Worm (Caenorhabditis elegans) whole organism, mixed stage, embryonic: ENCODE results near the gene T21D12.11.

ENCODE experiments used
- nhr-76 ChIP-seq: sonication (generic microtip); optimal IDR thresholded peaks from 2 replicates; lab custom pipeline; 2017; ENCODE audit warnings: missing biosample characterization, missing genetic modification characterization
- snpc-4 ChIP-seq: fragments of 150-350 bp; optimal IDR thresholded peaks from 2 replicates; lab custom pipeline; 2014; ENCODE audit warnings: missing biosample characterization, missing genetic modification characterization
- tbx-8 ChIP-seq: fragments of 200-800 bp; sonication (Bioruptor generic); optimal IDR thresholded peaks from 2 replicates; lab custom pipeline; 2018; ENCODE audit warnings: mild to moderate bottlenecking, missing genetic modification characterization, moderate library complexity, missing compliant biosample characterization
- unc-39 ChIP-seq: fragments of 150-350 bp; optimal IDR thresholded peaks from 2 replicates; lab custom pipeline; 2014; ENCODE audit warnings: missing biosample characterization, missing genetic modification characterization
- unc-62 ChIP-seq: fragments of 150-350 bp; optimal IDR thresholded peaks from 2 replicates; lab custom pipeline; 2014; ENCODE audit warnings: missing biosample characterization, missing genetic modification reagents, missing genetic modification characterization
- ztf-11 ChIP-seq: fragments of 150-350 bp; optimal IDR thresholded peaks from 2 replicates; lab custom pipeline; 2014; ENCODE audit warnings: missing biosample characterization, missing genetic modification characterization

DNA sequence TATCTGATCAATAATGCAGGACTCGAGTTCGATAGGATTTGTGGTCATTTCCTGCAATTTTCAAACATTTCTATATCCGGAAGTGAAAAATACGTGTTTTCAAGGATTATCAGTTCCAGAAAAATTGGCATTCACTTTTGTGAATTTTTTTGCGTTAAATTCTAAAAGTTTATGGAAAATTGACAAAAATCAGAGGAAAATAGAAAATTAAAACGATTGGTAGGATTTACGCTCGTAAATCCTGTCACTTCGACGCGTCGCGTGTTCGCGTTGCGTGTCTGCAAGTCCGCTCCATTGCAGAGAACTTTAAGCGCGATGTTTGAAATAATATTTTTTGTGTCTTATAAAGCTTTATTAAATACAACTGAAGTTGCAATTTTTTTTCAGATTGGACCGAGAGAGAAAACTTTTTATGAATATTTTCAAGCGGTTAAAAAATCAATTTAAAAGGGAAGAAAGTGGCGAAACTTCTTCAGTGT, 13.8 kb upstream of the T21D12.11 start, which contains the start of gene rcat-1:
- TF ChIP-seq unc-62 (GFP tag; lab: Kevin White, UChicago) (peak; percentile 59), unc-39 (tag; lab: Kevin White, UChicago) (no peak), tbx-8 (GFP tag; lab: Kevin White, UChicago) (no peak), nhr-76 (tag; lab: Kevin White, UChicago) (no peak), snpc-4 (tag; lab: Kevin White, UChicago) (no peak), ztf-11 (tag; lab: Kevin White, UChicago) (no peak)
